Worm (Caenorhabditis elegans): ENCODE measurements around the gene Y39B6A.42.

DNA sequence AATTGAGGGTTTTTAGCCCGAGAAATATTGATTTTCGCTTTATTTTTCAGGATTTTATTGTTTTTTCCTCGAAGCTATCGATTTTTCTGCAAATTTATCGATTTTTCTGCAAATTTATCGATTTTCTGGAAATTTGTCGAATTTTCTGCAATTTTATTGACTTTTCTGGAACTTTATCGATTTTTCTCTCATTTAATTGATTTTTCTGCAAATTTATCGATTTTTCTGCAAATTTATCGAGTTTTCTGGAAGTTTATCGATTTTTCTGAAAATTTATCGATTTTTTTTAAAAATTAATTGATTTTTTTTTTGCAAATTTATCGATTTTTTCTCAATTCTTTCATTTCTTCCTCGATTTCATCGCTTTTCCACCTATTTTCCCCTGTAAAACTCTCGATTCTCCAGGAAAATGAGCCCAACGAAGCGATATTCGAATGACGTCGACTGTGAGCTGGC is 24.1 kb upstream of the Y39B6A.42 start, which contains the start of gene gtf-2F2:
- TF ChIP-seq ceh-43 (GFP tag; optimal IDR thresholded peaks at IDR 0.05) (no peak), snpc-4 (tag; optimal IDR thresholded peaks at IDR 0.05) (no peak), ces-1 (GFP tag; optimal IDR thresholded peaks at IDR 0.05) (no peak), nhr-28 (tag; optimal IDR thresholded peaks at IDR 0.05) (no peak), elt-3 (tag; optimal IDR thresholded peaks at IDR 0.05) (no peak), cnd-1 (tag; optimal IDR thresholded peaks at IDR 0.05) (no peak), ztf-11 (tag; optimal IDR thresholded peaks at IDR 0.05) (no peak), flh-1 (GFP tag; optimal IDR thresholded peaks at IDR 0.05) (no peak), nhr-12 (tag; optimal IDR thresholded peaks at IDR 0.05) (no peak), blmp-1 (tag; optimal IDR thresholded peaks at IDR 0.05) (no peak), unc-62 (GFP tag; optimal IDR thresholded peaks at IDR 0.05) (no peak), elt-1 (tag; optimal IDR thresholded peaks at IDR 0.05; ENCODE audit: borderline replicate concordance, insufficient read depth) (no peak)
